Fruit fly (Drosophila melanogaster): Measurements from ENCODE around the gene mus312.

The mus312 gene

dm6 chr3L:7334990-7335389 lies 6.1 kb downstream of the mus312 start, which contains the start of the genes wrm1 and wrm2 (continued):
- TF ChIP-seq CG10979 (tag; optimal IDR thresholded peaks at IDR 0.05) (peak; percentile 7), Dref (GFP tag; IDR thresholded peaks at IDR 0.05) (peak; percentile 84), run (tag; optimal IDR thresholded peaks at IDR 0.05) (no peak), Taf1 (GFP tag; IDR thresholded peaks at IDR 0.05) (no peak), CG17829 (tag; optimal IDR thresholded peaks at IDR 0.05) (peak; percentile 22), Hr51 (GFP tag; optimal IDR thresholded peaks at IDR 0.05) (peak in 1 of 2 experiments; percentile 15), Blimp-1 (GFP tag; optimal IDR thresholded peaks at IDR 0.05) (no peak), unc-4 (GFP tag; IDR thresholded peaks at IDR 0.05; ENCODE audit: partially characterized antibody) (peak; percentile 62), Max (GFP tag; optimal IDR thresholded peaks at IDR 0.05) (peak; percentile 31), CG4424 (GFP tag; optimal IDR thresholded peaks at IDR 0.05) (peak; percentile 14), Doc3 (GFP tag; IDR thresholded peaks at IDR 0.05; ENCODE audit: partially characterized antibody) (peak; percentile 57; the same call in 1 of the 3 replicates), CG15514 (GFP tag; optimal IDR thresholded peaks at IDR 0.05) (peak; percentile 38), CG2712 (tag; optimal IDR thresholded peaks at IDR 0.05) (peak; percentile 42), CG32772 (GFP tag; IDR thresholded peaks at IDR 0.05) (no peak), vvl (GFP tag; IDR thresholded peaks at IDR 0.05) (0 out of 2 replicates have a peak, but pooled peaks have one; percentile 26), knrl (GFP tag; IDR thresholded peaks at IDR 0.05; ENCODE audit: partially characterized antibody) (peak; percentile 56; the same call in 1 of the 3 replicates), CG16813 (GFP tag; IDR thresholded peaks at IDR 0.05; ENCODE audit: partially characterized antibody) (peak; percentile 57; the same call in 2 of the 3 replicates), Dp (GFP tag; optimal IDR thresholded peaks at IDR 0.05) (peak; percentile 34), az2 (GFP tag; optimal IDR thresholded peaks at IDR 0.05) (no peak), croc (GFP tag; conservative IDR thresholded peaks at IDR 0.05) (no peak), Bgb (GFP tag; IDR thresholded peaks at IDR 0.05; ENCODE audit: partially characterized antibody) (peak; percentile 70), Stat92E (GFP tag; optimal IDR thresholded peaks at IDR 0.05) (peak in 1 of 3 experiments; percentile 73), trem (tag; optimal IDR thresholded peaks at IDR 0.05) (peak; percentile 55), Scr (GFP tag; IDR thresholded peaks at IDR 0.05; ENCODE audit: partially characterized antibody) (peak; percentile 61), Nf-YB (GFP tag; optimal IDR thresholded peaks at IDR 0.05) (peak; percentile 7), Ets97D (GFP tag; optimal IDR thresholded peaks at IDR 0.05) (peak; percentile 56), CG8089 (GFP tag; optimal IDR thresholded peaks at IDR 0.05) (no peak), Jarid2 (GFP tag; optimal IDR thresholded peaks at IDR 0.05) (no peak), C15 (GFP tag; IDR thresholded peaks at IDR 0.05) (no peak), Hr39 (optimal IDR thresholded peaks at IDR 0.05) (no peak), Nf-YC (tag; optimal IDR thresholded peaks at IDR 0.05) (peak; percentile 10), Myb (GFP tag; optimal IDR thresholded peaks at IDR 0.05) (peak; percentile 28), Hmr (GFP tag; optimal IDR thresholded peaks at IDR 0.05) (no peak), eyg (GFP tag; optimal IDR thresholded peaks at IDR 0.05) (no peak), CG4617 (GFP tag; optimal IDR thresholded peaks at IDR 0.05; ENCODE audit: borderline replicate concordance) (peak; percentile 62), CHES-1-like (GFP tag; optimal IDR thresholded peaks at IDR 0.05) (no peak), CG3065 (GFP tag; optimal IDR thresholded peaks at IDR 0.05) (peak; percentile 66), Dll (GFP tag; IDR thresholded peaks at IDR 0.05; ENCODE audit: partially characterized antibody) (peak; percentile 69; the same call in 3 of the 4 replicates), HLH4C (GFP tag; IDR thresholded peaks at IDR 0.05; ENCODE audit: partially characterized antibody) (peak; percentile 53; the same call in 2 of the 3 replicates), CG12155 (GFP tag; optimal IDR thresholded peaks at IDR 0.05) (peak; percentile 44), mam (GFP tag; optimal IDR thresholded peaks at IDR 0.05) (peak; percentile 3), dm (GFP tag; optimal IDR thresholded peaks at IDR 0.05) (peak; percentile 54), CG17385 (GFP tag; optimal IDR thresholded peaks at IDR 0.05) (no peak), Dbx (GFP tag; IDR thresholded peaks at IDR 0.05) (no peak), ac (GFP tag; optimal IDR thresholded peaks at IDR 0.05) (no peak), CoRest (tag; optimal IDR thresholded peaks at IDR 0.05) (peak; percentile 15), Antp (GFP tag; optimal IDR thresholded peaks at IDR 0.05) (no peak), zfh2 (GFP tag; optimal IDR thresholded peaks at IDR 0.05) (no peak), CG34224 (GFP tag; IDR thresholded peaks at IDR 0.05; ENCODE audit: partially characterized antibody) (peak; percentile 46; the same call in 1 of the 3 replicates)

Data from whole organism, embryonic.